Worm (Caenorhabditis elegans): ENCODE measurements around the gene dpf-1.

The dpf-1 gene

ce11 chrV:15511613-15512216 lies 40.6 kb downstream of the dpf-1 start, which contains the start of gene rpl-38 (continued):
- TF ChIP-seq ceh-16 (tag; optimal IDR thresholded peaks at IDR 0.05): no peak
- no peak for TF ChIP-seq mml-1 (tag; optimal IDR thresholded peaks at IDR 0.05)
- no peak for TF ChIP-seq unc-62 (GFP tag; optimal IDR thresholded peaks at IDR 0.05)
- TF ChIP-seq nhr-23 (tag; optimal IDR thresholded peaks at IDR 0.05): peak; percentile 88
- no peak for TF ChIP-seq aly-2 (tag; optimal IDR thresholded peaks at IDR 0.05)
- TF ChIP-seq jun-1 (tag; optimal IDR thresholded peaks at IDR 0.05): peak; percentile 44
- peak; percentile 95 for TF ChIP-seq nfya-1 (tag; optimal IDR thresholded peaks at IDR 0.05; ENCODE audit: insufficient read depth)
- peak; percentile 41 for TF ChIP-seq nhr-43 (tag; optimal IDR thresholded peaks at IDR 0.05; ENCODE audit: poor library complexity, severe bottlenecking)
- TF ChIP-seq ztf-4 (tag; optimal IDR thresholded peaks at IDR 0.05): no peak
- no peak for TF ChIP-seq ZK546.5 (tag; optimal IDR thresholded peaks at IDR 0.05)
- no peak for TF ChIP-seq eor-1 (tag; optimal IDR thresholded peaks at IDR 0.05)
- peak; percentile 95 for TF ChIP-seq pha-4 (tag; optimal IDR thresholded peaks at IDR 0.05)
- no peak for TF ChIP-seq daf-12 (tag; optimal IDR thresholded peaks at IDR 0.05)
- TF ChIP-seq ama-1 (optimal IDR thresholded peaks at IDR 0.05): no peak
- TF ChIP-seq lin-39 (tag; optimal IDR thresholded peaks at IDR 0.05): peak; percentile 94
- peak; percentile 88 for TF ChIP-seq egl-5 (tag; optimal IDR thresholded peaks at IDR 0.05)
- peak; percentile 82 for TF ChIP-seq lin-15B (tag; optimal IDR thresholded peaks at IDR 0.05)

DNA sequence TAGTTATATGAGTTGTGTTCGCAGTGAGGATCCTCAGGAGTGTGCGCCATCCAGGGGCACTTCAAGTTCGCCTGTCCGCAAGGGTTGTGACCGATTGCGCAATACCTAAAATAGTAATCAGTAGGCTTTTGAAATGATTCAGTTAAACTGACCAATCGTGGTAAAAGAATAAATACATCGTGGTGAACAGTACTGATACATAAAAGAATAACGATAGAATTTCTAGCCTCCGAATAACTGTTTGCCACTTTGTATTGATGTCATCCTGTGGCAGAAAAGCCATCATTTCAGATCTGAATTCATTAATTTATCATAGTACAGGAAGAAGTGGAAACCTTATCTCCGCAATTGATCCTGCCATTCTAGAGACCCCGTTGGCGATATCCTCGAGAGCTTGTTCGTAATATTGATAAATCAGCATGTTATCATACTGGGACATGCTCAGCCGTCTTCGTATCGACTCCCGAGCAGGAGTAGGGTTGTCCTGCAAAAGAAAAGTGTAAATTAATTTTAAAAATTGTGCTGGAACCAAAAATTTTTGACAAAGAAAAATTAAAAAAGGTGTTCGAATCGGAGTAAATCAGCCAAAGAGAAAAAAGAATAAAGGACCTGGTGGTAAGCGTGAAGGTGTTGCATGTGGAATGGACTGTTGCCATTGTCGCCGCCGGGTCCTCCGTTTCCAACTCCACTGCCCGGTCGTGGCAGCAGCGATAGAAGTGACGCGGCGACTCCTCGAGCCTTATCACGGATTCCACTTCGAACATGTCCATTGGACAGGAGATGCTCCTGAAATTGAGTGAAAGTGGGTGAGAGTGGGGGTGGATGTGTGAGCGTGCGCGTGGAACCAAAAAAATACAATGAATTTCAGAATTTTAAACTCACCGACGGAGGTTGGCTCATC lies 42.0 kb downstream of the dpf-1 start:
- TF ChIP-seq mdl-1 (tag; optimal IDR thresholded peaks at IDR 0.05): no peak
- no peak for TF ChIP-seq tbx-2 (tag; optimal IDR thresholded peaks at IDR 0.05)
- no peak for TF ChIP-seq aly-2 (tag; optimal IDR thresholded peaks at IDR 0.05)
- no peak for TF ChIP-seq ceh-82 (tag; optimal IDR thresholded peaks at IDR 0.05)
- no peak for TF ChIP-seq skn-1 (tag; optimal IDR thresholded peaks at IDR 0.05)
- no peak for TF ChIP-seq ama-1 (optimal IDR thresholded peaks at IDR 0.05)
- no peak for TF ChIP-seq pqm-1 (tag; optimal IDR thresholded peaks at IDR 0.05)
- no peak for TF ChIP-seq pha-4 (tag; optimal IDR thresholded peaks at IDR 0.05)
- TF ChIP-seq lin-39 (tag; optimal IDR thresholded peaks at IDR 0.05): no peak

DNA sequence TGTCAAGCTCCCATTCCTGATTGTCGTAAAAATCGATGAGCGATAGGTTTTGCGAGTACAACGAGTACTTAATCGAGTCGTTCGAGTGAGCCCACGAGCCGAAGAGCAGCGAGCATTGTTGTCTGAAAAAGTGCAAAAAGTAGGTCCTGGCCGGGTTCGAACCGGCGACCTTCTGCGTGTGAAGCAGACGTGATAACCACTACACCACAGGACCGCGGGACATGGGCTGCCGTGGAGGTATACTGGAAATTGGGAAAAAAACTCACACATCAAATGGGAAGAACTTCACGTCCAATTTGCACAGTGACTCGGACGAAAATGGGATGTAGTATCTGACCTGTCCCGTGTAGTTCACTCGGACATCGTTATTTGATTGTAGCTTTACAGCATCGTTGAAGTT lies 44.2 kb downstream of the dpf-1 start:
- peak; percentile 54 for TF ChIP-seq pqm-1 (tag; optimal IDR thresholded peaks at IDR 0.05)
- no peak for TF ChIP-seq elt-1 (tag; optimal IDR thresholded peaks at IDR 0.05)
- peak; percentile 36 for TF ChIP-seq elt-2 (tag; optimal IDR thresholded peaks at IDR 0.05)

DNA sequence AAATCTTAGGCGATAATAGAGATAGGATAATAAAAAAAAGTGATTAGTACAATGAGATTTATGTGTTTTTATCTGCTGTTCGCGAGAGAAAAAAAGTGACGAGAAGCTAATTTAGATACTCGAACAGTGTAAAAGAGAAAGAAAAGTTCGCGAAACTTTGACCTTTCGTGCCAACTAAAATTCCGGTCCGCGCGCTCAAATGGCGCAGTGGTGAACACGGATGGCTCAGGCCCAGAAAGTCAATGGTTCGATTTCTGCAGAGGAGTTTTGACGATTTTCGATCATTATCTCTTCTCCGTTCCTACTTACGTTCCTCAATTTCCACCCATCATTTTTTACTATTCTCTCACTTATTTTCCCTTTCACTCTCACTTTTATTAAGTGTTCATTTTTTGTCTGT lies 45.3 kb downstream of the dpf-1 start:
- TF ChIP-seq tbx-2 (tag; optimal IDR thresholded peaks at IDR 0.05) (no peak), skn-1 (tag; optimal IDR thresholded peaks at IDR 0.05) (no peak), ztf-4 (tag; optimal IDR thresholded peaks at IDR 0.05) (no peak), egl-27 (tag; optimal IDR thresholded peaks at IDR 0.05) (no peak), nhr-77 (tag; optimal IDR thresholded peaks at IDR 0.05) (no peak), jun-1 (tag; optimal IDR thresholded peaks at IDR 0.05) (no peak), nhr-23 (tag; optimal IDR thresholded peaks at IDR 0.05) (no peak), ceh-9 (tag; optimal IDR thresholded peaks at IDR 0.05) (no peak), R02D3.7 (tag; optimal IDR thresholded peaks at IDR 0.05) (no peak), ztf-11 (tag; optimal IDR thresholded peaks at IDR 0.05) (no peak)

ce11 chrV:15517413-15517812 lies 46.3 kb downstream of the dpf-1 start, which contains the start of gene F21A3.3:
TSS of gene F21A3.3 (plus strand) at chrV:15517713.
- TF ChIP-seq nhr-76 (tag; optimal IDR thresholded peaks at IDR 0.05) (no peak), jun-1 (tag; optimal IDR thresholded peaks at IDR 0.05) (no peak), nhr-28 (tag; optimal IDR thresholded peaks at IDR 0.05) (no peak), nhr-12 (tag; optimal IDR thresholded peaks at IDR 0.05) (no peak), unc-62 (GFP tag; optimal IDR thresholded peaks at IDR 0.05) (no peak), ceh-28 (tag; optimal IDR thresholded peaks at IDR 0.05) (no peak), elt-1 (tag; optimal IDR thresholded peaks at IDR 0.05) (no peak), nhr-23 (tag; optimal IDR thresholded peaks at IDR 0.05) (no peak), mdl-1 (tag; optimal IDR thresholded peaks at IDR 0.05) (no peak)

Data from whole organism, L3 larva.